Worm (Caenorhabditis elegans) whole organism, young adult: ENCODE measurements around the gene ufd-3.
A peak's percentile ranks its signal among the peaks of the same experiment; 100 is the strongest.

Experiments
- B0019.2 ChIP-seq: fragments of 200-800 bp; sonication (Bioruptor generic); conservative IDR thresholded peaks from 2 replicates; pipeline ENCODE4 v1.3.6; 2022; ENCODE audit warnings: missing genetic modification reagents, missing genetic modification characterization, missing compliant biosample characterization
- B0261.1 ChIP-seq: sonication (generic microtip); optimal IDR thresholded peaks from 2 replicates; lab custom pipeline; 2016; ENCODE audit warnings: mild to moderate bottlenecking, missing genetic modification characterization, moderate library complexity, missing compliant biosample characterization
- F22D6.2 ChIP-seq: sonication (generic microtip); optimal IDR thresholded peaks from 2 replicates; lab custom pipeline; 2016; ENCODE audit warnings: mild to moderate bottlenecking, missing genetic modification characterization, missing compliant biosample characterization
- F37B4.10 ChIP-seq: fragments of 200-800 bp; sonication (Bioruptor generic); IDR thresholded peaks from 2 replicates; pipeline ENCODE4 v1.3.6; 2022; ENCODE audit warnings: missing genetic modification characterization, missing compliant biosample characterization
- F49E8.2 ChIP-seq: sonication (generic microtip); optimal IDR thresholded peaks from 3 replicates; lab custom pipeline; 2017; ENCODE audit warnings: missing genetic modification characterization, mild to moderate bottlenecking, missing compliant biosample characterization, antibody characterized with exemption, moderate library complexity; ENCODE audit not compliant: insufficient read depth
- F52B5.7 ChIP-seq: sonication (generic microtip); optimal IDR thresholded peaks from 2 replicates; lab custom pipeline; 2016; ENCODE audit warnings: mild to moderate bottlenecking, missing genetic modification characterization, missing compliant biosample characterization
- K11D2.4 ChIP-seq: fragments of 200-800 bp; sonication (Bioruptor generic); IDR thresholded peaks from 2 replicates; pipeline ENCODE4 v1.3.6; 2022; ENCODE audit warnings: missing genetic modification reagents, missing genetic modification characterization, missing compliant biosample characterization
- K12H6.12 ChIP-seq: fragments of 200-800 bp; sonication (Bioruptor generic); optimal IDR thresholded peaks from 2 replicates; lab custom pipeline; 2018; ENCODE audit warnings: mild to moderate bottlenecking, missing genetic modification characterization, missing compliant biosample characterization
- Y53G8AR.9 ChIP-seq: fragments of 200-800 bp; sonication (Bioruptor generic); conservative IDR thresholded peaks from 2 replicates; pipeline ENCODE4 v1.3.6; 2022; ENCODE audit warnings: missing genetic modification reagents, missing genetic modification characterization, missing compliant biosample characterization
- Y95B8A.8 ChIP-seq: fragments of 200-800 bp; sonication (Bioruptor generic); IDR thresholded peaks from 2 replicates; pipeline ENCODE4 v1.3.6; 2022; ENCODE audit warnings: missing genetic modification reagents, missing genetic modification characterization, missing compliant biosample characterization
- akir-1 ChIP-seq: fragments of 200-800 bp; sonication (Bioruptor generic); optimal IDR thresholded peaks from 2 replicates; lab custom pipeline; 2018; ENCODE audit warnings: mild to moderate bottlenecking, missing genetic modification characterization, moderate library complexity, missing compliant biosample characterization
- aptf-2 ChIP-seq: fragments of 200-800 bp; sonication (Bioruptor generic); conservative IDR thresholded peaks from 2 replicates; pipeline ENCODE4 v1.3.6; 2022; ENCODE audit warnings: missing genetic modification reagents, missing genetic modification characterization, missing compliant biosample characterization
- aptf-3 ChIP-seq: fragments of 200-800 bp; sonication (Bioruptor generic); IDR thresholded peaks from 2 replicates; pipeline ENCODE4 v1.3.6; 2022; ENCODE audit warnings: missing genetic modification characterization, missing compliant biosample characterization
- attf-3 ChIP-seq: fragments of 200-800 bp; sonication (Bioruptor generic); conservative IDR thresholded peaks from 2 replicates; pipeline ENCODE4 v1.3.6; 2022; ENCODE audit warnings: missing genetic modification reagents, missing genetic modification characterization, missing compliant biosample characterization
- cebp-1 ChIP-seq, 2 experiments: fragments of 200-800 bp in 1 of 2; sonication (Bioruptor generic) in 1 of 2; sonication (generic microtip) in 1 of 2; IDR thresholded peaks in 1 of 2; optimal IDR thresholded peaks in 1 of 2; 2 replicates each; pipeline versions ENCODE4 v1.3.6 to Lab custom; 2017 to 2022; ENCODE audit warnings: missing compliant biosample characterization in 2 of 2, missing genetic modification characterization in 2 of 2, mild to moderate bottlenecking in 1 of 2, missing genetic modification reagents in 1 of 2, moderate library complexity in 1 of 2
- ceh-91 ChIP-seq: fragments of 200-800 bp; sonication (Bioruptor generic); IDR thresholded peaks from 2 replicates; pipeline ENCODE4 v1.3.6; 2022; ENCODE audit warnings: missing genetic modification reagents, missing genetic modification characterization, missing compliant biosample characterization
- dox-1 ChIP-seq: fragments of 200-800 bp; sonication (Bioruptor generic); IDR thresholded peaks from 2 replicates; pipeline ENCODE4 v1.3.6; 2022; ENCODE audit warnings: missing genetic modification reagents, missing genetic modification characterization, missing compliant biosample characterization
- egl-18 ChIP-seq: fragments of 200-800 bp; sonication (Bioruptor generic); IDR thresholded peaks from 2 replicates; pipeline ENCODE4 v1.3.6; 2022; ENCODE audit warnings: missing genetic modification reagents, missing genetic modification characterization, missing compliant biosample characterization
- egrh-3 ChIP-seq: fragments of 200-800 bp; sonication (Bioruptor generic); IDR thresholded peaks from 2 replicates; pipeline ENCODE4 v1.3.6; 2022; ENCODE audit warnings: missing genetic modification reagents, missing genetic modification characterization, missing compliant biosample characterization
- ets-4 ChIP-seq: fragments of 200-800 bp; sonication (Bioruptor generic); optimal IDR thresholded peaks from 2 replicates; lab custom pipeline; 2018; ENCODE audit warnings: mild to moderate bottlenecking, missing genetic modification characterization, missing compliant biosample characterization
- hlh-12 ChIP-seq: sonication (generic microtip); optimal IDR thresholded peaks from 2 replicates; lab custom pipeline; 2016; ENCODE audit warnings: missing genetic modification characterization, missing compliant biosample characterization
- hlh-26 ChIP-seq: fragments of 200-800 bp; sonication (Bioruptor generic); conservative IDR thresholded peaks from 2 replicates; pipeline ENCODE4 v1.3.6; 2022; ENCODE audit warnings: missing genetic modification reagents, missing genetic modification characterization, missing compliant biosample characterization
- hmg-1.2 ChIP-seq: fragments of 200-800 bp; sonication (Bioruptor generic); IDR thresholded peaks from 2 replicates; pipeline ENCODE4 v1.3.6; 2022; ENCODE audit warnings: missing genetic modification reagents, missing genetic modification characterization, missing compliant biosample characterization
- hmg-20 ChIP-seq: fragments of 200-800 bp; sonication (Bioruptor generic); IDR thresholded peaks from 2 replicates; pipeline ENCODE4 v1.3.6; 2022; ENCODE audit warnings: missing genetic modification reagents, missing genetic modification characterization, missing compliant biosample characterization
- hrde-1 ChIP-seq: sonication (generic microtip); optimal IDR thresholded peaks from 2 replicates; lab custom pipeline; 2016; ENCODE audit warnings: missing genetic modification characterization, mild to moderate bottlenecking, missing compliant biosample characterization, moderate library complexity, missing genotype, missing genetic modification reagents, borderline replicate concordance
- lag-1 ChIP-seq: fragments of 200-800 bp; sonication (Bioruptor generic); IDR thresholded peaks from 2 replicates; pipeline ENCODE4 v1.3.6; 2022; ENCODE audit warnings: missing genetic modification reagents, missing genetic modification characterization, missing compliant biosample characterization
- let-607 ChIP-seq, 2 experiments: fragments of 200-800 bp in 1 of 2; sonication (Bioruptor generic) in 1 of 2; sonication (generic microtip) in 1 of 2; optimal IDR thresholded peaks; 2 replicates each; lab custom pipeline; 2016 to 2018; ENCODE audit warnings: mild to moderate bottlenecking in 2 of 2, missing compliant biosample characterization in 2 of 2, missing genetic modification characterization in 2 of 2, moderate library complexity in 2 of 2, missing genotype in 1 of 2
- lsy-27 ChIP-seq: sonication (generic microtip); optimal IDR thresholded peaks from 2 replicates; lab custom pipeline; 2017; ENCODE audit warnings: missing genetic modification characterization, mild to moderate bottlenecking, missing compliant biosample characterization, antibody characterized with exemption, missing genotype, borderline replicate concordance; ENCODE audit not compliant: insufficient read depth
- madf-10 ChIP-seq: sonication (generic microtip); optimal IDR thresholded peaks from 2 replicates; lab custom pipeline; 2016; ENCODE audit warnings: mild to moderate bottlenecking, missing genetic modification characterization, missing compliant biosample characterization
- madf-8 ChIP-seq: fragments of 200-800 bp; sonication (Bioruptor generic); conservative IDR thresholded peaks from 2 replicates; pipeline ENCODE4 v1.3.6; 2022; ENCODE audit warnings: missing genetic modification reagents, missing genetic modification characterization, missing compliant biosample characterization
- mel-28 ChIP-seq: sonication (generic microtip); optimal IDR thresholded peaks from 2 replicates; lab custom pipeline; 2016; ENCODE audit warnings: borderline replicate concordance, mild to moderate bottlenecking, missing genetic modification characterization, missing compliant biosample characterization
- mxl-1 ChIP-seq: sonication (generic microtip); optimal IDR thresholded peaks from 2 replicates; lab custom pipeline; 2016; ENCODE audit warnings: missing genetic modification characterization, missing compliant biosample characterization
- nhr-120 ChIP-seq: fragments of 200-800 bp; sonication (Bioruptor generic); IDR thresholded peaks from 2 replicates; pipeline ENCODE4 v1.3.6; 2022; ENCODE audit warnings: missing genetic modification characterization, missing compliant biosample characterization
- nhr-80 ChIP-seq: sonication (generic microtip); optimal IDR thresholded peaks from 2 replicates; lab custom pipeline; 2016; ENCODE audit warnings: missing genetic modification characterization, missing compliant biosample characterization
- nhr-90 ChIP-seq: sonication (generic microtip); optimal IDR thresholded peaks from 2 replicates; lab custom pipeline; 2016; ENCODE audit warnings: missing genotype, mild to moderate bottlenecking, missing genetic modification characterization, missing compliant biosample characterization
- pbrm-1 ChIP-seq: fragments of 200-800 bp; sonication (Bioruptor generic); IDR thresholded peaks from 2 replicates; pipeline ENCODE4 v1.3.6; 2022; ENCODE audit warnings: missing genetic modification reagents, missing genetic modification characterization, missing compliant biosample characterization
- rcor-1 ChIP-seq: fragments of 200-800 bp; sonication (Bioruptor generic); IDR thresholded peaks from 2 replicates; pipeline ENCODE4 v1.3.6; 2022; ENCODE audit warnings: missing genetic modification reagents, missing genetic modification characterization, missing compliant biosample characterization
- sdz-38 ChIP-seq: sonication (generic microtip); optimal IDR thresholded peaks from 2 replicates; lab custom pipeline; 2016; ENCODE audit warnings: missing genotype, missing genetic modification characterization, missing compliant biosample characterization
- snpc-1.1 ChIP-seq: sonication (generic microtip); optimal IDR thresholded peaks from 2 replicates; lab custom pipeline; 2017; ENCODE audit warnings: missing genetic modification characterization, mild to moderate bottlenecking, missing compliant biosample characterization, antibody characterized with exemption, moderate library complexity, missing genotype, missing genetic modification reagents; ENCODE audit not compliant: insufficient read depth
- sptf-2 ChIP-seq: fragments of 200-800 bp; sonication (Bioruptor generic); optimal IDR thresholded peaks from 2 replicates; lab custom pipeline; 2018; ENCODE audit warnings: mild to moderate bottlenecking, missing genetic modification characterization, missing compliant biosample characterization
- tbx-9 ChIP-seq: sonication (generic microtip); optimal IDR thresholded peaks from 2 replicates; lab custom pipeline; 2016; ENCODE audit warnings: borderline replicate concordance, missing genetic modification characterization, inconsistent platforms, missing compliant biosample characterization
- tlf-1 ChIP-seq: fragments of 200-800 bp; sonication (Bioruptor generic); optimal IDR thresholded peaks from 2 replicates; lab custom pipeline; 2018; ENCODE audit warnings: mild to moderate bottlenecking, missing genetic modification characterization, missing compliant biosample characterization
- zim-3 ChIP-seq: sonication (generic microtip); optimal IDR thresholded peaks from 2 replicates; lab custom pipeline; 2017; ENCODE audit warnings: mild to moderate bottlenecking, missing genetic modification characterization, moderate library complexity, missing compliant biosample characterization
- ztf-18 ChIP-seq: sonication (generic microtip); optimal IDR thresholded peaks from 2 replicates; lab custom pipeline; 2016; ENCODE audit warnings: missing genotype, mild to moderate bottlenecking, missing genetic modification characterization, missing compliant biosample characterization
- ztf-25 ChIP-seq: fragments of 200-800 bp; sonication (Bioruptor generic); IDR thresholded peaks from 2 replicates; pipeline ENCODE4 v1.3.6; 2022; ENCODE audit warnings: missing genetic modification reagents, missing genetic modification characterization, missing compliant biosample characterization
- ztf-26 ChIP-seq: sonication (generic microtip); optimal IDR thresholded peaks from 2 replicates; lab custom pipeline; 2017; ENCODE audit warnings: missing genetic modification characterization, missing compliant biosample characterization
- ztf-6 ChIP-seq: fragments of 200-800 bp; sonication (Bioruptor generic); IDR thresholded peaks from 2 replicates; pipeline ENCODE4 v1.3.6; 2022; ENCODE audit warnings: missing genetic modification reagents, missing genetic modification characterization, missing compliant biosample characterization

Gene ufd-3

DNA sequence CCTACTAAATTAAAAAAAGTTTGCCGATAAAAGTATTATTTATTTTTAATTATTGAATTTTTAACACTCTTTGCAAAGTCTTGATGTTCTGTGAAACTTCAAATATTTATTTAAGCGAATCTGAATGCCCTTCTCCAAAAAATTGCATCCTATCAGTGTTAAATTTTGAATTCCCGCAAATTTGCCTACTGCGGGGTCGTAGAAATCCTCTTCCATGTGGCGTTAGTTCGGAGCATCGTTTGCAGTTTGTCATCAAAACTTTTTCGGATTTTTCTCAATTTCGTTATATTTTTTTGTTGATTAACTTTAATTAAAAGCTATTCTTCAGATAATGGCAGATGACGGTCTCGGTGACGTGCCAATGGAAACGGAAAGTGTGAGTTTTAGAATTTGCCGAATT is at the start of gene ufd-3:
TSS of gene ufd-3 (plus strand) at position 324 of the 400 bp plus-strand sequence.
- TF ChIP-seq madf-10 (peak; percentile 47), hlh-26 (GFP tag; lab: Robert Waterston, UW) (no peak), lsy-27 (no peak), K11D2.4 (GFP tag; lab: Robert Waterston, UW) (peak; percentile 47; the same call in 1 of the 2 replicates), ztf-6 (no peak), dox-1 (GFP tag; lab: Robert Waterston, UW) (peak; percentile 72), ceh-91 (GFP tag; lab: Robert Waterston, UW) (peak; percentile 19; the same call in 1 of the 2 replicates), F52B5.7 (tag; lab: Kevin White, UChicago) (no peak), sptf-2 (GFP tag; lab: Kevin White, UChicago) (no peak), cebp-1 (GFP tag; IDR thresholded peaks at IDR 0.05; lab: Robert Waterston, UW) (no peak), cebp-1 (tag; optimal IDR thresholded peaks at IDR 0.05; lab: Kevin White, UChicago) (peak; percentile 63), zim-3 (tag; lab: Kevin White, UChicago) (no peak), tlf-1 (peak; percentile 45), rcor-1 (GFP tag; lab: Robert Waterston, UW) (peak; percentile 64; the same call in 1 of the 2 replicates), nhr-80 (tag; lab: Kevin White, UChicago) (peak; percentile 33), madf-8 (GFP tag; lab: Robert Waterston, UW) (peak; percentile 33; the same call in 1 of the 2 replicates), hrde-1 (tag; lab: Kevin White, UChicago) (peak; percentile 15), attf-3 (peak; percentile 92), egl-18 (GFP tag; lab: Robert Waterston, UW) (no peak), hmg-1.2 (GFP tag; lab: Robert Waterston, UW) (peak; percentile 42), nhr-90 (no peak), lag-1 (GFP tag; lab: Robert Waterston, UW) (no peak), ztf-18 (peak; percentile 41), B0261.1 (no peak), hlh-12 (tag; lab: Kevin White, UChicago) (no peak), akir-1 (peak; percentile 24), aptf-2 (GFP tag; lab: Robert Waterston, UW) (peak; percentile 69; the same call in 1 of the 2 replicates), snpc-1.1 (no peak), K12H6.12 (tag; lab: Kevin White, UChicago) (peak; percentile 72), F22D6.2 (tag; lab: Kevin White, UChicago) (peak; percentile 37), pbrm-1 (GFP tag; lab: Robert Waterston, UW) (peak; percentile 54; the same call in 1 of the 2 replicates), ets-4 (GFP tag; lab: Kevin White, UChicago) (no peak), hmg-20 (GFP tag; lab: Robert Waterston, UW) (no peak), mxl-1 (tag; lab: Kevin White, UChicago) (no peak), F37B4.10 (GFP tag; lab: Robert Waterston, UW) (no peak), B0019.2 (GFP tag; lab: Robert Waterston, UW) (no peak), ztf-26 (peak; percentile 23), aptf-3 (GFP tag; lab: Robert Waterston, UW) (no peak), sdz-38 (tag; lab: Kevin White, UChicago) (no peak), tbx-9 (tag; lab: Kevin White, UChicago) (no peak), mel-28 (tag; lab: Kevin White, UChicago) (no peak), F49E8.2 (tag; lab: Kevin White, UChicago) (no peak), nhr-120 (GFP tag; lab: Robert Waterston, UW) (no peak), Y95B8A.8 (GFP tag; lab: Robert Waterston, UW) (no peak), let-607 (tag; optimal IDR thresholded peaks at IDR 0.05; lab: Kevin White, UChicago) (peak in 1 of 2 experiments; percentile 33), Y53G8AR.9 (GFP tag; lab: Robert Waterston, UW) (no peak), ztf-25 (GFP tag; lab: Robert Waterston, UW) (peak; percentile 65; the same call in 1 of the 2 replicates), egrh-3 (GFP tag; lab: Robert Waterston, UW) (no peak)
